Worm (Caenorhabditis elegans): ENCODE measurements around the gene haao-1.

DNA sequence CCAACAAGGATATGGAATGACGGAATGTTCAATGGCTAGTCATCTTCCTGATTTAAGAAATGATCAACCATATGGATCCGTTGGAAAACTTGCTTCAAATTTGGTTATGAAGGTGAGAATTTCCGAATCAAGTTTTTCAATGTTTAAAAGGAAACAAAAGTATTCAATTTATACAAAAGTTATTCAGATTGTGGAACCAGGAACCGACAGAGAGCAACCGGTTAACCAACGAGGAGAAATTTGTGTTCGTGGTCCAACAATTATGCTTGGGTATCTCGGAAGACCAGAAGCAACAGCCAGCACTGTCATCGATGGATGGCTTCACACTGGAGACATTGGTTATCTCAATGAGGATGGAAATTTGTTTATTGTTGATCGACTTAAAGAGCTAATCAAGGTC lies 4.9 kb downstream of the haao-1 start:
- no peak for TF ChIP-seq ref-1 (GFP tag; conservative IDR thresholded peaks at IDR 0.05)
- no peak for TF ChIP-seq cog-1 (tag; optimal IDR thresholded peaks at IDR 0.05)
- TF ChIP-seq med-1 (GFP tag; optimal IDR thresholded peaks at IDR 0.05; ENCODE audit: insufficient read depth) = no peak

Data from whole organism, midembryonic.